Worm (Caenorhabditis elegans) whole organism, L1 larva: ENCODE results near the gene hlh-25.
A peak's percentile ranks its signal among the peaks of the same experiment; 100 is the strongest.

ENCODE experiments used
- C04F5.9 ChIP-seq: sonication (generic microtip); optimal IDR thresholded peaks from 2 replicates; lab custom pipeline; 2016; ENCODE audit warnings: missing genetic modification characterization, missing compliant biosample characterization
- C34B4.2 ChIP-seq: sonication (generic microtip); optimal IDR thresholded peaks from 2 replicates; lab custom pipeline; 2017; ENCODE audit warnings: mild to moderate bottlenecking, missing genetic modification characterization, missing compliant biosample characterization
- F16B12.6 ChIP-seq: fragments of 150-350 bp; optimal IDR thresholded peaks from 2 replicates; lab custom pipeline; 2014; ENCODE audit warnings: missing biosample characterization, missing genetic modification characterization
- aha-1 ChIP-seq: fragments of 150-350 bp; optimal IDR thresholded peaks from 2 replicates; lab custom pipeline; 2014; ENCODE audit warnings: missing biosample characterization, missing genetic modification characterization
- alr-1 ChIP-seq: fragments of 200-800 bp; sonication (Bioruptor generic); optimal IDR thresholded peaks from 2 replicates; lab custom pipeline; 2018; ENCODE audit warnings: borderline replicate concordance, mild to moderate bottlenecking, missing genetic modification characterization, missing compliant biosample characterization
- ceh-88 ChIP-seq: fragments of 200-800 bp; sonication (Bioruptor generic); IDR thresholded peaks from 2 replicates; pipeline ENCODE4 v1.3.6; 2022; ENCODE audit warnings: missing genetic modification characterization, missing compliant biosample characterization
- ceh-90 ChIP-seq: sonication (generic microtip); optimal IDR thresholded peaks from 2 replicates; lab custom pipeline; 2016; ENCODE audit warnings: missing genetic modification characterization, missing compliant biosample characterization
- dpl-1 ChIP-seq, 3 experiments: fragments of 150-350 bp in 2 of 3; sonication (generic microtip) in 1 of 3; optimal IDR thresholded peaks; 2 replicates each; lab custom pipeline; 2014 to 2017; ENCODE audit warnings: missing biosample characterization in 3 of 3, missing genetic modification characterization in 3 of 3, missing genetic modification reagents in 3 of 3
- dsc-1 ChIP-seq: sonication (generic microtip); optimal IDR thresholded peaks from 2 replicates; lab custom pipeline; 2016; ENCODE audit warnings: mild to moderate bottlenecking, missing genetic modification characterization, missing compliant biosample characterization
- efl-3 ChIP-seq: fragments of 200-800 bp; sonication (Bioruptor generic); optimal IDR thresholded peaks from 2 replicates; lab custom pipeline; 2018; ENCODE audit warnings: mild to moderate bottlenecking, missing genetic modification characterization, missing compliant biosample characterization
- egl-13 ChIP-seq: sonication (generic microtip); optimal IDR thresholded peaks from 2 replicates; lab custom pipeline; 2016; ENCODE audit warnings: missing genotype, missing genetic modification reagents, missing genetic modification characterization, missing compliant biosample characterization
- egl-27 ChIP-seq, 2 experiments: fragments of 150-350 bp in 1 of 2; sonication (generic microtip); optimal IDR thresholded peaks; 3 replicates each; lab custom pipeline; 2017 to 2018; ENCODE audit warnings: missing biosample characterization in 2 of 2, missing genetic modification characterization in 2 of 2, missing genetic modification reagents in 2 of 2
- elt-2 ChIP-seq: sonication (generic microtip); optimal IDR thresholded peaks from 2 replicates; lab custom pipeline; 2016; ENCODE audit warnings: missing genetic modification characterization, mild to moderate bottlenecking, inconsistent platforms, missing compliant biosample characterization, missing genetic modification reagents
- elt-3 ChIP-seq, 6 experiments: fragments of 150-350 bp in 1 of 6; sonication (generic microtip); optimal IDR thresholded peaks; 2 replicates each; lab custom pipeline; 2017 to 2018; ENCODE audit warnings: missing biosample characterization in 6 of 6, missing genetic modification characterization in 6 of 6, inconsistent platforms in 1 of 6
- ets-5 ChIP-seq: fragments of 200-800 bp; sonication (Bioruptor generic); IDR thresholded peaks from 2 replicates; pipeline ENCODE4 v1.3.6; 2022; ENCODE audit warnings: missing genetic modification characterization, missing compliant biosample characterization
- fkh-10 ChIP-seq: sonication (generic microtip); optimal IDR thresholded peaks from 2 replicates; lab custom pipeline; 2017; ENCODE audit warnings: missing biosample characterization, missing genetic modification reagents, missing genetic modification characterization
- fkh-4 ChIP-seq: sonication (generic microtip); optimal IDR thresholded peaks from 2 replicates; lab custom pipeline; 2016; ENCODE audit warnings: missing compliant biosample characterization, missing genetic modification characterization, borderline replicate concordance
- fos-1 ChIP-seq: fragments of 150-350 bp; optimal IDR thresholded peaks from 2 replicates; lab custom pipeline; 2014; ENCODE audit warnings: missing biosample characterization, missing genetic modification characterization
- grh-1 ChIP-seq: fragments of 200-800 bp; sonication (Bioruptor generic); IDR thresholded peaks from 2 replicates; pipeline ENCODE4 v1.3.6; 2022; ENCODE audit warnings: missing genetic modification reagents, missing genetic modification characterization, missing compliant biosample characterization
- hlh-17 ChIP-seq: fragments of 200-800 bp; sonication (Bioruptor generic); optimal IDR thresholded peaks from 2 replicates; lab custom pipeline; 2018; ENCODE audit warnings: missing genetic modification characterization, mild to moderate bottlenecking, missing compliant biosample characterization, moderate library complexity, borderline replicate concordance
- hlh-4 ChIP-seq: sonication (generic microtip); optimal IDR thresholded peaks from 2 replicates; lab custom pipeline; 2016; ENCODE audit warnings: mild to moderate bottlenecking, missing genetic modification characterization, missing compliant biosample characterization
- hpl-2 ChIP-seq: fragments of 150-350 bp; optimal IDR thresholded peaks from 2 replicates; lab custom pipeline; 2014; ENCODE audit warnings: missing biosample characterization, missing genetic modification reagents, missing genetic modification characterization
- isw-1 ChIP-seq: fragments of 200-800 bp; sonication (Bioruptor generic); IDR thresholded peaks from 2 replicates; pipeline ENCODE4 v1.3.6; 2022; ENCODE audit warnings: missing genetic modification characterization, missing compliant biosample characterization
- jun-1 ChIP-seq: fragments of 150-350 bp; optimal IDR thresholded peaks from 2 replicates; lab custom pipeline; 2014; ENCODE audit warnings: missing biosample characterization, missing genetic modification reagents, missing genetic modification characterization
- lin-13 ChIP-seq: fragments of 150-350 bp; optimal IDR thresholded peaks from 2 replicates; lab custom pipeline; 2014; ENCODE audit warnings: missing biosample characterization, missing genetic modification reagents, missing genetic modification characterization
- lin-14 ChIP-seq: fragments of 200-800 bp; sonication (Bioruptor generic); optimal IDR thresholded peaks from 2 replicates; lab custom pipeline; 2018; ENCODE audit warnings: mild to moderate bottlenecking, missing genetic modification characterization, moderate library complexity, missing compliant biosample characterization
- lin-39 ChIP-seq: fragments of 150-350 bp; optimal IDR thresholded peaks from 2 replicates; lab custom pipeline; 2014; ENCODE audit warnings: missing biosample characterization, missing genetic modification reagents, missing genetic modification characterization
- mab-9 ChIP-seq: fragments of 200-800 bp; sonication (Bioruptor generic); IDR thresholded peaks from 2 replicates; pipeline ENCODE4 v1.3.6; 2022; ENCODE audit warnings: missing genetic modification reagents, missing genetic modification characterization, missing compliant biosample characterization
- mdl-1 ChIP-seq, 2 experiments: fragments of 150-350 bp; optimal IDR thresholded peaks; 2 replicates each; lab custom pipeline; 2014 to 2017; ENCODE audit warnings: missing biosample characterization in 2 of 2, missing genetic modification characterization in 2 of 2, inconsistent platforms in 1 of 2
- mef-2 ChIP-seq: fragments of 150-350 bp; optimal IDR thresholded peaks from 2 replicates; lab custom pipeline; 2014; ENCODE audit warnings: missing biosample characterization, missing genetic modification characterization
- nhr-28 ChIP-seq: fragments of 150-350 bp; optimal IDR thresholded peaks from 2 replicates; lab custom pipeline; 2014; ENCODE audit warnings: missing biosample characterization, missing genetic modification characterization
- nhr-47 ChIP-seq: sonication (generic microtip); optimal IDR thresholded peaks from 2 replicates; lab custom pipeline; 2016; ENCODE audit warnings: mild to moderate bottlenecking, missing genetic modification characterization, moderate library complexity, missing compliant biosample characterization
- nhr-71 ChIP-seq: sonication (generic microtip); optimal IDR thresholded peaks from 2 replicates; lab custom pipeline; 2016; ENCODE audit warnings: mild to moderate bottlenecking, missing genetic modification characterization, moderate library complexity, missing compliant biosample characterization
- nhr-76 ChIP-seq: sonication (generic microtip); optimal IDR thresholded peaks from 2 replicates; lab custom pipeline; 2017; ENCODE audit warnings: missing biosample characterization, missing genetic modification characterization
- nhr-77 ChIP-seq: fragments of 150-350 bp; optimal IDR thresholded peaks from 2 replicates; lab custom pipeline; 2014; ENCODE audit warnings: missing biosample characterization, missing genetic modification characterization
- nhr-85 ChIP-seq: sonication (generic microtip); peaks from one replicate; lab custom pipeline; 2016; ENCODE audit warnings: missing genetic modification characterization, inconsistent platforms, missing compliant biosample characterization
- nhr-90 ChIP-seq: sonication (generic microtip); optimal IDR thresholded peaks from 2 replicates; lab custom pipeline; 2016; ENCODE audit warnings: mild to moderate bottlenecking, missing genetic modification characterization, missing compliant biosample characterization; ENCODE audit not compliant: poor library complexity
- pag-3 ChIP-seq: sonication (generic microtip); optimal IDR thresholded peaks from 2 replicates; lab custom pipeline; 2017; ENCODE audit warnings: missing genetic modification characterization, mild to moderate bottlenecking, missing compliant biosample characterization, antibody characterized with exemption, borderline replicate concordance; ENCODE audit not compliant: insufficient read depth
- skn-1 ChIP-seq: fragments of 150-350 bp; optimal IDR thresholded peaks from 2 replicates; lab custom pipeline; 2014; ENCODE audit warnings: missing biosample characterization, missing genetic modification characterization
- snpc-4 ChIP-seq: fragments of 150-350 bp; optimal IDR thresholded peaks from 2 replicates; lab custom pipeline; 2014; ENCODE audit warnings: missing biosample characterization, missing genetic modification characterization
- snu-23 ChIP-seq: sonication (generic microtip); optimal IDR thresholded peaks from 2 replicates; lab custom pipeline; 2016; ENCODE audit warnings: missing genetic modification characterization, missing compliant biosample characterization
- sox-4 ChIP-seq: sonication (generic microtip); optimal IDR thresholded peaks from 2 replicates; lab custom pipeline; 2016; ENCODE audit warnings: missing genetic modification characterization, missing compliant biosample characterization
- sptf-1 ChIP-seq: fragments of 150-350 bp; optimal IDR thresholded peaks from 2 replicates; lab custom pipeline; 2014; ENCODE audit warnings: missing biosample characterization, missing genetic modification characterization
- unc-30 ChIP-seq: sonication (generic microtip); optimal IDR thresholded peaks from 2 replicates; lab custom pipeline; 2017; ENCODE audit warnings: missing biosample characterization, missing genetic modification characterization
- unc-62 ChIP-seq: fragments of 150-350 bp; optimal IDR thresholded peaks from 2 replicates; lab custom pipeline; 2014; ENCODE audit warnings: missing biosample characterization, missing genetic modification reagents, missing genetic modification characterization
- unc-98 ChIP-seq: fragments of 200-800 bp; sonication (Bioruptor generic); IDR thresholded peaks from 2 replicates; pipeline ENCODE4 v1.3.6; 2022; ENCODE audit warnings: missing genetic modification characterization, missing compliant biosample characterization
- vab-15 ChIP-seq: sonication (generic microtip); optimal IDR thresholded peaks from 2 replicates; lab custom pipeline; 2017; ENCODE audit warnings: missing genotype, mild to moderate bottlenecking, missing genetic modification characterization, missing compliant biosample characterization
- zip-4 ChIP-seq: fragments of 200-800 bp; sonication (Bioruptor generic); optimal IDR thresholded peaks from 2 replicates; lab custom pipeline; 2018; ENCODE audit warnings: mild to moderate bottlenecking, missing genetic modification characterization, moderate library complexity, missing compliant biosample characterization
- ztf-11 ChIP-seq, 2 experiments: sonication (generic microtip); optimal IDR thresholded peaks; 2 replicates each; lab custom pipeline; 2016 to 2017; ENCODE audit warnings: missing genetic modification characterization in 2 of 2, missing biosample characterization in 1 of 2, missing compliant biosample characterization in 1 of 2

Gene hlh-25

DNA sequence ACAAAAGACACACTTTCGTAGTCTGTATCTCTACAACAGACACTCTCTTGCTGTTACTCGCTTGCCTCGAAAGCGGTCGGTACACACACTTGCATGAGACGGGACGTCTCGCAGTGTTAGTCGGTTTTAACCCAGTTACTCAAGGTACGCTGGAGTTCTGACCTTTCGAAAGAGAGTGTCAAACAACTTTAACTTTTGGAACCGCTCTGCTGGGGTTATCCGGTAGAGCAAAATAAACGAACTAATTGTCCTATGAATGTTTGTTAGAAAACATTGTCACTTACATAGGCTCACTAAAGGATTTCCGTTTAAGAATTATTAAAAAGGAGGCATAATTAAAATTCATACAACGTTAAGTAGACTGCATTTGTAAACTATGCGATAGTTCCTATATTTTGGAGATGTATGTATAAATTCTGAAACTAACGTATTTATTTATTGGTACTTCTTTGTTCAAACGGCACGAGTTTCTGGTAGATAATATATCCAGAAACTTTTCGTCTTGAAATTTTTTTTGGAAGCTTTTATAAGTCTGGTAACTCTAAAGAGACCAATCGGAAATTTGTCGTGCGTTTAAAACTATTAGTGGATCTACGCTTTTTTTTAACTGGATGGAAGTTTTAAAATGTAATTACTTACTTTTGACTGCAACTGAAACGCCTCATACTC is 8.6 kb downstream of the hlh-25 start (continued):
- TF ChIP-seq nhr-76 (peak; percentile 98), sptf-1 (tag; lab: Kevin White, UChicago) (no peak), fos-1 (tag; lab: Kevin White, UChicago) (peak; percentile 97), nhr-28 (tag; lab: Kevin White, UChicago) (peak; percentile 69), skn-1 (peak; percentile 90), nhr-85 (tag; lab: Kevin White, UChicago) (peak; percentile 99), jun-1 (tag; lab: Kevin White, UChicago) (peak; percentile 99), egl-13 (tag; lab: Kevin White, UChicago) (peak; percentile 98), mab-9 (peak; percentile 98), ztf-11 (tag; optimal IDR thresholded peaks at IDR 0.05; lab: Kevin White, UChicago) (peak in 1 of 2 experiments; percentile 93), C04F5.9 (peak; percentile 95), lin-13 (peak; percentile 96), nhr-71 (peak; percentile 100), ceh-90 (peak; percentile 71), mef-2 (peak; percentile 93)

DNA sequence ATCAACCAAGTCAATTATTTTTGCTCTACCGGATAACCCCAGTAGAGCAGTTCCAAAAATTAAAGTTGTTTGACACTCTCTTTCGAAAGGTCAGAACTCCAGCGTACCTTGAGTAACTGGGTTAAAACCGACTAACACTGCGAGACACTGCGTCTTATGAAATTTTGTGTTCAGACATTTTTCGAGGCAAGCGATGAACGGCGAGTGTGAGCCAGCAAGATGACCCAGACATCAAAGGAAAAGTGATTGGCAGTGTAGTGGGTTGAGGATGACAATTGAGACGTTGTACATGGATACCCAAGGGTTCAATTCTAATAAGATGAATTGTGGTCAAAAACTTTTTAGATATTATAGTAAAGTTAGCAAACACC is 9.1 kb downstream of the hlh-25 start:
- TF ChIP-seq fkh-10 (GFP tag; lab: Kevin White, UChicago) (no peak), dsc-1 (peak; percentile 5), nhr-85 (tag; lab: Kevin White, UChicago) (peak; percentile 66), ets-5 (GFP tag; lab: Robert Waterston, UW) (no peak), elt-3 (tag; optimal IDR thresholded peaks at IDR 0.05; lab: Kevin White, UChicago) (no peak), elt-2 (tag; lab: Kevin White, UChicago) (peak; percentile 77), fkh-4 (tag; lab: Kevin White, UChicago) (no peak), unc-98 (GFP tag; lab: Robert Waterston, UW) (no peak), jun-1 (tag; lab: Kevin White, UChicago) (peak; percentile 58), nhr-76 (peak; percentile 9), aha-1 (tag; lab: Kevin White, UChicago) (no peak), C04F5.9 (peak; percentile 57), nhr-47 (peak; percentile 53), F16B12.6 (tag; lab: Kevin White, UChicago) (peak; percentile 24), vab-15 (no peak), lin-14 (GFP tag; lab: Kevin White, UChicago) (peak; percentile 32), C34B4.2 (tag; lab: Kevin White, UChicago) (no peak), isw-1 (no peak), snpc-4 (tag; lab: Kevin White, UChicago) (peak; percentile 98), hlh-17 (no peak), grh-1 (GFP tag; lab: Robert Waterston, UW) (no peak), egl-13 (tag; lab: Kevin White, UChicago) (no peak), lin-39 (tag; lab: Kevin White, UChicago) (peak; percentile 70), mab-9 (no peak), unc-62 (GFP tag; lab: Kevin White, UChicago) (no peak), unc-30 (tag; lab: Kevin White, UChicago) (no peak), egl-27 (tag; optimal IDR thresholded peaks at IDR 0.05; lab: Kevin White, UChicago) (no peak), sox-4 (tag; lab: Kevin White, UChicago) (no peak), alr-1 (tag; lab: Kevin White, UChicago) (no peak), snu-23 (GFP tag; lab: Kevin White, UChicago) (peak; percentile 70), nhr-77 (tag; lab: Kevin White, UChicago) (peak; percentile 78), pag-3 (tag; lab: Kevin White, UChicago) (no peak), dpl-1 (GFP tag; optimal IDR thresholded peaks at IDR 0.05; lab: Kevin White, UChicago) (peak; percentile 11 to 47 (median 25)), hpl-2 (GFP tag; lab: Kevin White, UChicago) (no peak), efl-3 (GFP tag; lab: Kevin White, UChicago) (no peak), mdl-1 (tag; optimal IDR thresholded peaks at IDR 0.05; lab: Kevin White, UChicago) (peak in 1 of 2 experiments; percentile 46), skn-1 (peak; percentile 26), nhr-90 (tag; lab: Kevin White, UChicago) (peak; percentile 69), hlh-4 (tag; lab: Kevin White, UChicago) (no peak), ceh-88 (GFP tag; lab: Robert Waterston, UW) (no peak), zip-4 (GFP tag; lab: Kevin White, UChicago) (no peak)
